Fruit fly (Drosophila melanogaster): ENCODE data around the gene CG42827.

DNA sequence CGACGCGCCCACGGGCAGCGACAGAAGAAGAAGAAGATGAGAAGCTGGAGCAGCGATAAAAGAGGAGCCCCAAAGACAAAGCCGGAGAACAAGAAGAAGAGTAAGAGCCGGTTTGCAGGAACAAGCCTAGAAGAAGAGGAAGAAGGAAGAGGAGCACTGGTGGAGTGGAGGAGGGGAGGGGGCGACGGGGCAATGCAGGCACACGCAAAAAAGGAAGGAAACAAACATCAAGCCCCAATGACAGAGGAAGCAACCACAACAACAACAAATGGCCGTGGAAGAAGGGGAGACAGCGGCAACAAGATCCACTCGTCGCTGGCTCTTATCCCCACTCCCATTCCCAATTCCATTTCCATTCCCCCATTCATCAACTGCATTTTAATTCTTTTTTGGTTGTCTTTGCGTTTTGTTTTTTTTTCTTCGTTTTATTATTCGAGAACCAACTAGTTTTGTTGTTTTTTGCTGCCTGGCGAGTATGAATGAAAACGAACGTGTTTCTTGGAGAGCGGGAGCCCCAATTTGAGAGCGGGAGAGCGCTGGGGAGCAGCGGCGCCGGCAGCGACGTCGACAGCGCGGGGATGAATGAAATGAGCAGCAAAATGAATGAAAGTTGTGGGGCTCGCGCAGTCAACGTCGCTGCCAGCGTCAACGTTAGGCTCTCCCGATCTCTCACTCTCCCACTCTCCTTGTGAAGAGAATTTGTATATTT lies 38.5 kb upstream of the CG42827 start:
- TF ChIP-seq CTCF (optimal IDR thresholded peaks at IDR 0.05) (no peak), CG8478 (optimal IDR thresholded peaks at IDR 0.05) (no peak)

All from S2 (cell line).